Fruit fly (Drosophila melanogaster) whole organism, wandering third instar larva: ENCODE results near the gene Mkk4.

Experiments
- Abd-B ChIP-seq: fragments of >200 bp; optimal IDR thresholded peaks from 2 replicates; lab custom pipeline; 2017; ENCODE audit warnings: missing biosample characterization, missing genetic modification characterization
- CrebA ChIP-seq: fragments of 200-800 bp; sonication (Bioruptor generic); optimal IDR thresholded peaks from 2 replicates; lab custom pipeline; 2016; ENCODE audit warnings: missing biosample characterization, mild to moderate bottlenecking, missing genetic modification characterization, borderline replicate concordance
- Dfd ChIP-seq: fragments of >200 bp; optimal IDR thresholded peaks from 2 replicates; lab custom pipeline; 2017; ENCODE audit warnings: missing biosample characterization, missing genetic modification characterization
- Hr83 ChIP-seq: fragments of 200-300 bp; sonication (Bioruptor generic); optimal IDR thresholded peaks from 2 replicates; lab custom pipeline; 2016; ENCODE audit warnings: missing biosample characterization, mild to moderate bottlenecking, missing genetic modification characterization, moderate library complexity; ENCODE audit not compliant: poor library complexity, severe bottlenecking
- N ChIP-seq: fragments of >200 bp; optimal IDR thresholded peaks from 2 replicates; lab custom pipeline; 2018; ENCODE audit warnings: missing biosample characterization, missing external identifiers, missing genetic modification characterization
- OdsH ChIP-seq: fragments of 200-800 bp; sonication (Bioruptor generic); optimal IDR thresholded peaks from 2 replicates; lab custom pipeline; 2016; ENCODE audit warnings: missing biosample characterization, mild to moderate bottlenecking, missing genetic modification characterization
- br ChIP-seq: fragments of 200-800 bp; sonication (Bioruptor generic); optimal IDR thresholded peaks from 2 replicates; lab custom pipeline; 2016; ENCODE audit warnings: missing biosample characterization, missing genetic modification characterization
- dsf ChIP-seq: sonication (Bioruptor generic); optimal IDR thresholded peaks from 2 replicates; lab custom pipeline; 2016; ENCODE audit warnings: missing biosample characterization, missing genetic modification characterization, borderline replicate concordance
- h ChIP-seq: fragments of 200-800 bp; sonication (Bioruptor generic); optimal IDR thresholded peaks from 3 replicates; lab custom pipeline; 2016; ENCODE audit warnings: missing biosample characterization, mild to moderate bottlenecking, missing genetic modification characterization
- lola ChIP-seq: fragments of >200 bp; optimal IDR thresholded peaks from 2 replicates; lab custom pipeline; 2017; ENCODE audit warnings: missing biosample characterization, missing genetic modification characterization
- psq ChIP-seq: fragments of 200-800 bp; sonication (Bioruptor generic); optimal IDR thresholded peaks from 3 replicates; lab custom pipeline; 2017; ENCODE audit warnings: missing biosample characterization, mild to moderate bottlenecking, missing genetic modification characterization, moderate library complexity
- woc ChIP-seq: sonication (Bioruptor generic); optimal IDR thresholded peaks from 2 replicates; lab custom pipeline; 2016; ENCODE audit warnings: missing biosample characterization, mild to moderate bottlenecking, missing genetic modification characterization

DNA sequence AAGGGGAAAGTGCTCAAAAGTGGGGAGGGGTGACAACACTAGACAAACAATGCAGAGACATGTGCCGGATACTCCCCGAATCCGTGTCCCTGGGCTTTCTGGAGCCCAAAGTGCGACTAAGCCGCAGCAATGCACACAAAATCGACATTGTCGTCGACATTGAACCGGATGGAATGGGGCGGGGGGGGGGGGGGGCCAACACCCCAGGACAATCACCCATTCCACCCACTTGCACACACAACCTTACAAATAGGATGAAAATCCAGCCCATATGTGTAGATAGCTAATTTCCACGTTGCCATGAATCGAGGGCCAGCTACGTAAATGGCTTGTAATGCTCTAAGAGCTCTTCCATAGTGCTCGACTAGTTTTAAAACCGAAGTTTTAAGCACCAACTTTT is 29.9 kb downstream of the Mkk4 start:
- TF ChIP-seq Dfd (GFP tag; lab: Kevin White, UChicago), result peak; percentile 80
- TF ChIP-seq h, result no peak
- no peak for TF ChIP-seq Abd-B
- TF ChIP-seq Hr83 (GFP tag; lab: Kevin White, UChicago), result no peak
- no peak for TF ChIP-seq psq (GFP tag; lab: Kevin White, UChicago)
- no peak for TF ChIP-seq lola (GFP tag; lab: Kevin White, UChicago)
- TF ChIP-seq dsf (GFP tag; lab: Kevin White, UChicago), result no peak
- no peak for TF ChIP-seq OdsH (GFP tag; lab: Kevin White, UChicago)
- no peak for TF ChIP-seq woc (GFP tag; lab: Kevin White, UChicago)
- no peak for TF ChIP-seq br (GFP tag; lab: Kevin White, UChicago)
- no peak for TF ChIP-seq N (GFP tag; lab: Kevin White, UChicago)
- TF ChIP-seq CrebA, result no peak
